Worm (Caenorhabditis elegans) whole organism, mixed stage, embryonic: ENCODE results near the gene C16A11.4.

ENCODE experiments used
- lsy-2 ChIP-seq: fragments of 150-350 bp; optimal IDR thresholded peaks from 2 replicates; lab custom pipeline; 2014; ENCODE audit warnings: missing biosample characterization, missing genetic modification characterization
- tbx-8 ChIP-seq: fragments of 200-800 bp; sonication (Bioruptor generic); optimal IDR thresholded peaks from 2 replicates; lab custom pipeline; 2018; ENCODE audit warnings: mild to moderate bottlenecking, missing genetic modification characterization, moderate library complexity, missing compliant biosample characterization
- unc-39 ChIP-seq: fragments of 150-350 bp; optimal IDR thresholded peaks from 2 replicates; lab custom pipeline; 2014; ENCODE audit warnings: missing biosample characterization, missing genetic modification characterization
- zip-8 ChIP-seq: fragments of 150-350 bp; optimal IDR thresholded peaks from 2 replicates; lab custom pipeline; 2014; ENCODE audit warnings: missing biosample characterization, missing genetic modification characterization
- ztf-11 ChIP-seq: fragments of 150-350 bp; optimal IDR thresholded peaks from 2 replicates; lab custom pipeline; 2014; ENCODE audit warnings: missing biosample characterization, missing genetic modification characterization

ce11 chrII:4275637-4276252 lies 48.9 kb downstream of the C16A11.4 start, which contains the start of gene npr-42:
- no peak for TF ChIP-seq unc-39 (tag; lab: Kevin White, UChicago)
- no peak for TF ChIP-seq tbx-8 (GFP tag; lab: Kevin White, UChicago)
- no peak for TF ChIP-seq lsy-2 (tag; lab: Kevin White, UChicago)
- no peak for TF ChIP-seq zip-8 (tag; lab: Kevin White, UChicago)
- no peak for TF ChIP-seq ztf-11 (tag; lab: Kevin White, UChicago)
